Worm (Caenorhabditis elegans) whole organism, early embryonic: ENCODE data around the gene ZK666.11.

Source experiments
- aly-1 ChIP-seq: sonication (generic microtip); optimal IDR thresholded peaks from 2 replicates; lab custom pipeline; 2016; ENCODE audit warnings: missing genetic modification characterization, missing compliant biosample characterization
- ama-1 ChIP-seq: fragments of 150-350 bp; optimal IDR thresholded peaks from 2 replicates; lab custom pipeline; 2014

DNA sequence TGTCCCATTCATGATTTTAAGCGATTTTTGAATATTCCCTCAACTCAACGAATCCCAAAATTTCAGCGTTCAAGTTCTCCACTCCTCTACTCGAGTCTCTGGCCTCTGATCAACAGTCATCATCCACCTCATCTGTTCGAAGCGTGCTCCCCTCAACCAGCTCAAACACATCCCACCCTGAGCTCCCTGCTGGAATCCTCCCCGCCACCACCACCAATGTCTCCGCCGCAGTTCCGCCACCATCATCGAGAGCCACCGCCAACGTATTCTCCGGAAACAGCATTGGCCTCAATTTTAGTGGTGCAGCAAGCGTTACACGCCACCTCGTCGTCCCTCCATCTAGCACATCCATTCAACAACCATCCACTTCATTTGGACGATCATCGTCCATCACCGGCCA lies 49.3 kb downstream of the ZK666.11 start:
- no peak for TF ChIP-seq ama-1
- TF ChIP-seq aly-1 (tag; lab: Kevin White, UChicago) = no peak
